Fruit fly (Drosophila melanogaster) whole organism, prepupa: Measurements from ENCODE around the gene CG18808.

Experiments
- Blimp-1 ChIP-seq: fragments of 200-800 bp; sonication (Bioruptor generic); optimal IDR thresholded peaks from 3 replicates; lab custom pipeline; 2017; ENCODE audit warnings: missing biosample characterization, missing genetic modification characterization, mild to moderate bottlenecking, moderate library complexity, missing genetic modification reagents
- CG1621 ChIP-seq: fragments of 200-800 bp; sonication (Bioruptor generic); optimal IDR thresholded peaks from 3 replicates; lab custom pipeline; 2018; ENCODE audit warnings: missing biosample characterization, mild to moderate bottlenecking, missing genetic modification characterization
- CG31627 ChIP-seq: fragments of 200-800 bp; sonication (Bioruptor generic); optimal IDR thresholded peaks from 3 replicates; lab custom pipeline; 2016; ENCODE audit warnings: missing biosample characterization, missing genetic modification characterization
- CG6163 ChIP-seq: fragments of 200-800 bp; sonication (Bioruptor generic); IDR thresholded peaks from 3 replicates; pipeline ENCODE4 v1.3.6; 2022; ENCODE audit warnings: missing biosample characterization, missing genetic modification characterization
- CG6276 ChIP-seq: fragments of 200-800 bp; sonication (Bioruptor generic); optimal IDR thresholded peaks from 2 replicates; lab custom pipeline; 2017; ENCODE audit warnings: missing biosample characterization, mild to moderate bottlenecking, missing genetic modification characterization
- CG6792 ChIP-seq: fragments of 200-800 bp; sonication (Bioruptor generic); optimal IDR thresholded peaks from 3 replicates; lab custom pipeline; 2016; ENCODE audit warnings: missing biosample characterization, missing genetic modification characterization
- CG8119 ChIP-seq: fragments of 200-800 bp; sonication (Bioruptor generic); IDR thresholded peaks from 3 replicates; pipeline ENCODE4 v1.3.6; 2022; ENCODE audit warnings: missing biosample characterization, missing genetic modification characterization
- Eip78C ChIP-seq: fragments of 200-800 bp; sonication (Bioruptor generic); peaks from one replicate; lab custom pipeline; 2016; ENCODE audit warnings: missing biosample characterization, missing genetic modification characterization
- Hr4 ChIP-seq: fragments of 200-800 bp; sonication (Bioruptor generic); optimal IDR thresholded peaks from 3 replicates; lab custom pipeline; 2016; ENCODE audit warnings: missing biosample characterization, missing genetic modification characterization
- Lpt ChIP-seq: fragments of 200-800 bp; sonication (Bioruptor generic); optimal IDR thresholded peaks from 3 replicates; lab custom pipeline; 2016; ENCODE audit warnings: missing biosample characterization, missing genetic modification characterization
- Sox14 ChIP-seq: fragments of 200-800 bp; sonication (Bioruptor generic); optimal IDR thresholded peaks from 3 replicates; lab custom pipeline; 2016; ENCODE audit warnings: missing biosample characterization, missing genetic modification characterization
- Sox15 ChIP-seq: fragments of 200-800 bp; sonication (Bioruptor generic); optimal IDR thresholded peaks from 3 replicates; lab custom pipeline; 2016; ENCODE audit warnings: missing biosample characterization, missing genetic modification characterization
- acj6 ChIP-seq: fragments of 200-800 bp; sonication (Bioruptor generic); optimal IDR thresholded peaks from 3 replicates; lab custom pipeline; 2016; ENCODE audit warnings: missing biosample characterization, missing genetic modification characterization
- cyc ChIP-seq: fragments of 200-800 bp; sonication (Bioruptor generic); optimal IDR thresholded peaks from 3 replicates; lab custom pipeline; 2016; ENCODE audit warnings: missing biosample characterization, missing genetic modification characterization
- dac ChIP-seq: fragments of 200-800 bp; sonication (Bioruptor generic); optimal IDR thresholded peaks from 2 replicates; lab custom pipeline; 2017; ENCODE audit warnings: missing biosample characterization, mild to moderate bottlenecking, missing genetic modification characterization
- esn ChIP-seq: fragments of 200-800 bp; sonication (Bioruptor generic); optimal IDR thresholded peaks from 2 replicates; lab custom pipeline; 2016; ENCODE audit warnings: missing biosample characterization, mild to moderate bottlenecking, missing genetic modification characterization, moderate library complexity
- fd85E ChIP-seq: fragments of 200-800 bp; sonication (Bioruptor generic); optimal IDR thresholded peaks from 3 replicates; lab custom pipeline; 2016; ENCODE audit warnings: missing biosample characterization, missing genetic modification characterization
- pdm3 ChIP-seq: fragments of 200-800 bp; sonication (Bioruptor generic); optimal IDR thresholded peaks from 3 replicates; lab custom pipeline; 2016; ENCODE audit warnings: missing biosample characterization, missing genetic modification characterization
- salr ChIP-seq, 2 experiments: fragments of 200-800 bp; sonication (Bioruptor generic); optimal IDR thresholded peaks; 3 replicates each; lab custom pipeline; 2016 to 2018; ENCODE audit warnings: missing biosample characterization in 2 of 2, missing genetic modification characterization in 2 of 2, mild to moderate bottlenecking in 1 of 2
- ss ChIP-seq, 2 experiments: fragments of 200-800 bp; sonication (Bioruptor generic); optimal IDR thresholded peaks; 2 replicates in 1 of 2; 3 replicates in 1 of 2; lab custom pipeline; 2017 to 2018; ENCODE audit warnings: mild to moderate bottlenecking in 2 of 2, missing biosample characterization in 2 of 2, missing genetic modification characterization in 2 of 2, moderate library complexity in 1 of 2
- vri ChIP-seq: fragments of 200-800 bp; sonication (Bioruptor generic); optimal IDR thresholded peaks from 3 replicates; lab custom pipeline; 2016; ENCODE audit warnings: missing biosample characterization, mild to moderate bottlenecking, missing genetic modification characterization

Gene CG18808

dm6 chr3L:4776432-4776831, 30.8 kb downstream of the CG18808 start:
- TF ChIP-seq Eip78C (peak; percentile 20), dac (no peak), Blimp-1 (no peak), Hr4 (GFP tag; lab: Kevin White, UChicago) (no peak), Sox14 (no peak), CG6792 (GFP tag; lab: Kevin White, UChicago) (no peak), CG6276 (no peak)

- no peak for TF ChIP-seq pdm3 (GFP tag; lab: Kevin White, UChicago)
- TF ChIP-seq CG6163 (GFP tag; lab: Robert Waterston, UW): no peak
- TF ChIP-seq Sox15 (GFP tag; lab: Kevin White, UChicago): no peak
- TF ChIP-seq CG31627 (GFP tag; lab: Kevin White, UChicago): no peak
- no peak for TF ChIP-seq fd85E (GFP tag; lab: Kevin White, UChicago)
- no peak for TF ChIP-seq CG1621 (tag; lab: Kevin White, UChicago)
- TF ChIP-seq esn (GFP tag; lab: Kevin White, UChicago): no peak
- TF ChIP-seq CG6792 (GFP tag; lab: Kevin White, UChicago): no peak
- no peak for TF ChIP-seq ss (GFP tag; optimal IDR thresholded peaks at IDR 0.05; lab: Kevin White, UChicago)
- TF ChIP-seq cyc (GFP tag; lab: Kevin White, UChicago): no peak
- TF ChIP-seq vri: no peak
- TF ChIP-seq Hr4 (GFP tag; lab: Kevin White, UChicago): no peak
- TF ChIP-seq acj6 (GFP tag; lab: Kevin White, UChicago): no peak
- TF ChIP-seq Lpt (GFP tag; lab: Kevin White, UChicago): no peak
- no peak for TF ChIP-seq CG8119 (GFP tag; lab: Robert Waterston, UW)
- no peak for TF ChIP-seq salr (GFP tag; optimal IDR thresholded peaks at IDR 0.05; lab: Kevin White, UChicago)
Observed at dm6 chr3L:4757583-4757982, 49.6 kb downstream of the CG18808 start, which contains the start of gene CG13711. Gene CG13711, plus strand, starts transcription at chr3L:4757883.
